Worm (Caenorhabditis elegans) whole organism, late embryonic: ENCODE data around the gene rab-21.

Source experiments
- C08G9.2 ChIP-seq: sonication (generic microtip); optimal IDR thresholded peaks from 2 replicates; lab custom pipeline; 2016; ENCODE audit warnings: mild to moderate bottlenecking, missing genetic modification characterization, moderate library complexity, missing compliant biosample characterization
- F13H6.1 ChIP-seq: sonication (generic microtip); optimal IDR thresholded peaks from 2 replicates; lab custom pipeline; 2016; ENCODE audit warnings: missing genetic modification characterization, missing compliant biosample characterization
- K09A11.1 ChIP-seq: sonication (generic microtip); optimal IDR thresholded peaks from 2 replicates; lab custom pipeline; 2017; ENCODE audit warnings: antibody characterized with exemption, mild to moderate bottlenecking, missing genetic modification characterization, missing compliant biosample characterization; ENCODE audit not compliant: insufficient read depth
- ceh-14 ChIP-seq: sonication (generic microtip); optimal IDR thresholded peaks from 2 replicates; lab custom pipeline; 2016; ENCODE audit warnings: missing genotype, missing genetic modification characterization, missing compliant biosample characterization
- ceh-18 ChIP-seq: sonication (generic microtip); optimal IDR thresholded peaks from 2 replicates; lab custom pipeline; 2016; ENCODE audit warnings: missing genetic modification characterization, missing compliant biosample characterization
- ceh-19 ChIP-seq: fragments of 200-800 bp; sonication (Bioruptor generic); optimal IDR thresholded peaks from 2 replicates; lab custom pipeline; 2018; ENCODE audit warnings: mild to moderate bottlenecking, missing genetic modification characterization, missing compliant biosample characterization
- ceh-2 ChIP-seq: sonication (generic microtip); optimal IDR thresholded peaks from 2 replicates; lab custom pipeline; 2016; ENCODE audit warnings: missing genotype, missing genetic modification characterization, missing compliant biosample characterization
- ceh-24 ChIP-seq: sonication (generic microtip); optimal IDR thresholded peaks from 2 replicates; lab custom pipeline; 2016; ENCODE audit warnings: mild to moderate bottlenecking, missing genetic modification characterization, missing compliant biosample characterization
- ceh-31 ChIP-seq: sonication (generic microtip); optimal IDR thresholded peaks from 2 replicates; lab custom pipeline; 2016; ENCODE audit warnings: missing genetic modification characterization, missing compliant biosample characterization
- ceh-34 ChIP-seq: sonication (generic microtip); optimal IDR thresholded peaks from 2 replicates; lab custom pipeline; 2016; ENCODE audit warnings: mild to moderate bottlenecking, missing genetic modification characterization, missing compliant biosample characterization
- ceh-45 ChIP-seq: fragments of 200-800 bp; sonication (Bioruptor generic); IDR thresholded peaks from 2 replicates; pipeline ENCODE4 v1.3.6; 2022; ENCODE audit warnings: missing genetic modification reagents, missing genetic modification characterization, missing compliant biosample characterization
- ceh-6 ChIP-seq: fragments of 200-800 bp; sonication (Bioruptor generic); optimal IDR thresholded peaks from 2 replicates; lab custom pipeline; 2018; ENCODE audit warnings: mild to moderate bottlenecking, missing genetic modification characterization, missing compliant biosample characterization
- elt-2 ChIP-seq: sonication (generic microtip); optimal IDR thresholded peaks from 2 replicates; lab custom pipeline; 2016; ENCODE audit warnings: missing genetic modification reagents, missing genetic modification characterization, missing compliant biosample characterization
- elt-4 ChIP-seq: sonication (generic microtip); optimal IDR thresholded peaks from 2 replicates; lab custom pipeline; 2016; ENCODE audit warnings: missing genetic modification characterization, missing compliant biosample characterization
- ets-4 ChIP-seq: sonication (generic microtip); optimal IDR thresholded peaks from 2 replicates; lab custom pipeline; 2016; ENCODE audit warnings: missing genetic modification characterization, missing compliant biosample characterization
- eyg-1 ChIP-seq: sonication (generic microtip); optimal IDR thresholded peaks from 2 replicates; lab custom pipeline; 2016; ENCODE audit warnings: missing genotype, missing genetic modification characterization, missing compliant biosample characterization
- fax-1 ChIP-seq: sonication (generic microtip); optimal IDR thresholded peaks from 2 replicates; lab custom pipeline; 2016; ENCODE audit warnings: missing genotype, missing genetic modification characterization, missing compliant biosample characterization
- fkh-10 ChIP-seq: fragments of 150-350 bp; optimal IDR thresholded peaks from 2 replicates; lab custom pipeline; 2014; ENCODE audit warnings: missing biosample characterization, missing genetic modification reagents, missing genetic modification characterization
- fkh-6 ChIP-seq: sonication (generic microtip); optimal IDR thresholded peaks from 2 replicates; lab custom pipeline; 2016; ENCODE audit warnings: missing genetic modification characterization, missing compliant biosample characterization
- hlh-8 ChIP-seq: sonication (generic microtip); optimal IDR thresholded peaks from 2 replicates; lab custom pipeline; 2016; ENCODE audit warnings: missing genotype, missing genetic modification characterization, missing compliant biosample characterization
- lim-6 ChIP-seq: sonication (generic microtip); optimal IDR thresholded peaks from 2 replicates; lab custom pipeline; 2016; ENCODE audit warnings: missing genetic modification characterization, missing compliant biosample characterization
- nfya-1 ChIP-seq: sonication (generic microtip); optimal IDR thresholded peaks from 2 replicates; lab custom pipeline; 2017; ENCODE audit warnings: missing genetic modification characterization, mild to moderate bottlenecking, missing compliant biosample characterization, antibody characterized with exemption, moderate library complexity
- nhr-232 ChIP-seq: sonication (generic microtip); optimal IDR thresholded peaks from 2 replicates; lab custom pipeline; 2016; ENCODE audit warnings: missing genetic modification characterization, missing compliant biosample characterization
- npax-4 ChIP-seq: sonication (generic microtip); optimal IDR thresholded peaks from 2 replicates; lab custom pipeline; 2016; ENCODE audit warnings: missing genetic modification characterization, missing compliant biosample characterization
- odd-2 ChIP-seq: sonication (generic microtip); optimal IDR thresholded peaks from 2 replicates; lab custom pipeline; 2017; ENCODE audit warnings: antibody characterized with exemption, mild to moderate bottlenecking, missing genetic modification characterization, missing compliant biosample characterization
- pag-3 ChIP-seq: sonication (generic microtip); optimal IDR thresholded peaks from 2 replicates; lab custom pipeline; 2016; ENCODE audit warnings: missing compliant biosample characterization, missing genetic modification characterization, borderline replicate concordance
- pha-4 ChIP-seq: fragments of 150-350 bp; optimal IDR thresholded peaks from 2 replicates; lab custom pipeline; 2018; ENCODE audit warnings: missing biosample characterization, missing genetic modification reagents, missing genetic modification characterization
- pros-1 ChIP-seq: fragments of 150-350 bp; optimal IDR thresholded peaks from 2 replicates; lab custom pipeline; 2014; ENCODE audit warnings: missing biosample characterization, missing genetic modification reagents, missing genetic modification characterization
- ref-2 ChIP-seq: sonication (generic microtip); optimal IDR thresholded peaks from 2 replicates; lab custom pipeline; 2016; ENCODE audit warnings: missing genetic modification characterization, missing compliant biosample characterization
- sdc-2 ChIP-seq: sonication (generic microtip); optimal IDR thresholded peaks from 2 replicates; lab custom pipeline; 2016; ENCODE audit warnings: missing genotype, missing genetic modification characterization, missing compliant biosample characterization
- tbx-2 ChIP-seq: sonication (generic microtip); optimal IDR thresholded peaks from 2 replicates; lab custom pipeline; 2016; ENCODE audit warnings: missing genetic modification characterization, missing compliant biosample characterization
- tbx-7 ChIP-seq: sonication (generic microtip); optimal IDR thresholded peaks from 2 replicates; lab custom pipeline; 2016; ENCODE audit warnings: missing genotype, missing genetic modification characterization, missing compliant biosample characterization
- ttx-3 ChIP-seq: sonication (generic microtip); optimal IDR thresholded peaks from 2 replicates; lab custom pipeline; 2016; ENCODE audit warnings: missing genetic modification reagents, missing genetic modification characterization, missing compliant biosample characterization
- unc-42 ChIP-seq: sonication (generic microtip); optimal IDR thresholded peaks from 2 replicates; lab custom pipeline; 2016; ENCODE audit warnings: missing genotype, missing genetic modification characterization, missing compliant biosample characterization
- unc-86 ChIP-seq: sonication (generic microtip); optimal IDR thresholded peaks from 2 replicates; lab custom pipeline; 2016; ENCODE audit warnings: missing genetic modification characterization, missing compliant biosample characterization

Gene rab-21

ce11 chrII:8721955-8722524, 7.2 kb upstream of the rab-21 start, which contains the start of gene trcs-2:
TSS of gene trcs-2 (plus strand) at chrII:8722474.
- TF ChIP-seq lim-6 (tag; lab: Kevin White, UChicago) = no peak
- TF ChIP-seq ttx-3 (tag; lab: Kevin White, UChicago) = no peak
- TF ChIP-seq pag-3 (tag; lab: Kevin White, UChicago) = no peak
- TF ChIP-seq sdc-2 (tag; lab: Kevin White, UChicago) = no peak
- no peak for TF ChIP-seq fkh-6 (tag; lab: Kevin White, UChicago)
- no peak for TF ChIP-seq ceh-6 (GFP tag; lab: Kevin White, UChicago)
- TF ChIP-seq npax-4 (tag; lab: Kevin White, UChicago) = no peak
- TF ChIP-seq elt-4 (tag; lab: Kevin White, UChicago) = no peak
- TF ChIP-seq ceh-2 (tag; lab: Kevin White, UChicago) = no peak
- no peak for TF ChIP-seq tbx-7 (tag; lab: Kevin White, UChicago)
- TF ChIP-seq fkh-10 (GFP tag; lab: Kevin White, UChicago) = no peak
- no peak for TF ChIP-seq pha-4 (tag; lab: Kevin White, UChicago)
- TF ChIP-seq ceh-45 (GFP tag; lab: Robert Waterston, UW) = no peak

ce11 chrII:8717579-8717978, 2.8 kb upstream of the rab-21 start:
- TF ChIP-seq tbx-7 (tag; lab: Kevin White, UChicago) (no peak), ceh-6 (GFP tag; lab: Kevin White, UChicago) (no peak), F13H6.1 (tag; lab: Kevin White, UChicago) (no peak), elt-2 (tag; lab: Kevin White, UChicago) (no peak), ets-4 (tag; lab: Kevin White, UChicago) (no peak), hlh-8 (tag; lab: Kevin White, UChicago) (no peak), nhr-232 (no peak), ref-2 (tag; lab: Kevin White, UChicago) (no peak), elt-4 (tag; lab: Kevin White, UChicago) (no peak), ceh-31 (tag; lab: Kevin White, UChicago) (no peak), ceh-18 (tag; lab: Kevin White, UChicago) (no peak), pag-3 (tag; lab: Kevin White, UChicago) (no peak)

- TF ChIP-seq ceh-34 (tag; lab: Kevin White, UChicago) (peak; percentile 6), ceh-31 (tag; lab: Kevin White, UChicago) (peak; percentile 18), unc-42 (tag; lab: Kevin White, UChicago) (peak; percentile 73), eyg-1 (tag; lab: Kevin White, UChicago) (peak; percentile 46), elt-2 (tag; lab: Kevin White, UChicago) (peak; percentile 63), ttx-3 (tag; lab: Kevin White, UChicago) (peak; percentile 25), C08G9.2 (tag; lab: Kevin White, UChicago) (no peak), nfya-1 (tag; lab: Kevin White, UChicago) (peak; percentile 27), unc-86 (tag; lab: Kevin White, UChicago) (peak; percentile 41), ceh-24 (tag; lab: Kevin White, UChicago) (no peak), ceh-14 (tag; lab: Kevin White, UChicago) (peak; percentile 20), ceh-2 (tag; lab: Kevin White, UChicago) (peak; percentile 22), fax-1 (no peak), K09A11.1 (tag; lab: Kevin White, UChicago) (peak; percentile 70), odd-2 (tag; lab: Kevin White, UChicago) (no peak), tbx-2 (tag; lab: Kevin White, UChicago) (peak; percentile 45)
Measured at ce11 chrII:8716231-8716878, 1.5 kb upstream of the rab-21 start, which contains the start of the genes cyn-11 and T01B7.5. TSS of gene cyn-11 (minus strand) at chrII:8716281. TSS of gene T01B7.5 (plus strand) at chrII:8716828.

- TF ChIP-seq lim-6 (tag; lab: Kevin White, UChicago) (no peak), ref-2 (tag; lab: Kevin White, UChicago) (no peak), ceh-19 (no peak), ceh-6 (GFP tag; lab: Kevin White, UChicago) (no peak), odd-2 (tag; lab: Kevin White, UChicago) (no peak), pros-1 (no peak), ets-4 (tag; lab: Kevin White, UChicago) (no peak), nhr-232 (no peak), eyg-1 (tag; lab: Kevin White, UChicago) (no peak), pha-4 (tag; lab: Kevin White, UChicago) (no peak), K09A11.1 (tag; lab: Kevin White, UChicago) (no peak), tbx-2 (tag; lab: Kevin White, UChicago) (no peak)
Measured at ce11 chrII:8710317-8710716, 4.5 kb downstream of the rab-21 start, which contains the start of gene srg-15. TSS of gene srg-15 (minus strand) at chrII:8710417.
